Worm (Caenorhabditis elegans) whole organism, L4 larva: ENCODE measurements around the gene F26F4.9.

Experiments
- D1046.2 ChIP-seq: fragments of 200-800 bp; sonication (Bioruptor generic); IDR thresholded peaks from 2 replicates; pipeline ENCODE4 v1.3.6; 2022; ENCODE audit warnings: missing genetic modification characterization, missing compliant biosample characterization
- F10B5.3 ChIP-seq: sonication (generic microtip); optimal IDR thresholded peaks from 2 replicates; lab custom pipeline; 2016; ENCODE audit warnings: mild to moderate bottlenecking, missing genetic modification characterization, missing compliant biosample characterization
- F44E2.7 ChIP-seq: fragments of 200-800 bp; sonication (Bioruptor generic); IDR thresholded peaks from 2 replicates; pipeline ENCODE4 v2.1.2; 2022; ENCODE audit warnings: missing genetic modification characterization, missing compliant biosample characterization
- F49E8.2 ChIP-seq: sonication (generic microtip); optimal IDR thresholded peaks from 2 replicates; lab custom pipeline; 2016; ENCODE audit warnings: missing compliant biosample characterization, mild to moderate bottlenecking, missing genetic modification characterization, borderline replicate concordance
- T20F7.1 ChIP-seq: fragments of 200-800 bp; sonication (Bioruptor generic); optimal IDR thresholded peaks from 2 replicates; lab custom pipeline; 2018; ENCODE audit warnings: mild to moderate bottlenecking, missing genetic modification characterization, missing compliant biosample characterization
- T26A8.4 ChIP-seq: fragments of 200-800 bp; sonication (Bioruptor generic); IDR thresholded peaks from 2 replicates; pipeline ENCODE4 v1.3.6; 2022; ENCODE audit warnings: missing genetic modification characterization, missing compliant biosample characterization
- Y105C5A.15 ChIP-seq: fragments of 200-800 bp; sonication (Bioruptor generic); IDR thresholded peaks from 2 replicates; pipeline ENCODE4 v1.3.6; 2022; ENCODE audit warnings: missing genetic modification characterization, missing compliant biosample characterization
- Y48G9A.11 ChIP-seq: fragments of 200-800 bp; sonication (Bioruptor generic); IDR thresholded peaks from 2 replicates; pipeline ENCODE4 v1.3.6; 2022; ENCODE audit warnings: missing genetic modification reagents, missing genetic modification characterization, missing compliant biosample characterization
- ZK337.2 ChIP-seq: fragments of 200-800 bp; sonication (Bioruptor generic); IDR thresholded peaks from 2 replicates; pipeline ENCODE4 v1.3.6; 2022; ENCODE audit warnings: missing genetic modification reagents, missing genetic modification characterization, missing compliant biosample characterization
- ZK546.5 ChIP-seq, 2 experiments: sonication (generic microtip); optimal IDR thresholded peaks; 2 replicates each; lab custom pipeline; 2017; ENCODE audit warnings: missing biosample characterization in 2 of 2, missing genetic modification characterization in 2 of 2
- aha-1 ChIP-seq: fragments of 150-350 bp; peaks from one replicate; lab custom pipeline; 2014; ENCODE audit warnings: missing biosample characterization, missing genetic modification characterization
- ama-1 ChIP-seq: fragments of 150-350 bp; optimal IDR thresholded peaks from 2 replicates; lab custom pipeline; 2014; ENCODE audit warnings: inconsistent platforms, mixed read lengths
- ceh-32 ChIP-seq: sonication (generic microtip); optimal IDR thresholded peaks from 2 replicates; lab custom pipeline; 2016; ENCODE audit warnings: mild to moderate bottlenecking, missing genetic modification characterization, missing compliant biosample characterization; ENCODE audit not compliant: poor library complexity
- ces-1 ChIP-seq: fragments of 150-350 bp; sonication (generic microtip); optimal IDR thresholded peaks from 4 replicates; lab custom pipeline; 2014; ENCODE audit warnings: missing biosample characterization, missing genetic modification reagents, missing genetic modification characterization
- ctbp-1 ChIP-seq: fragments of 200-800 bp; sonication (Bioruptor generic); IDR thresholded peaks from 2 replicates; pipeline ENCODE4 v1.3.6; 2022; ENCODE audit warnings: missing genetic modification reagents, missing genetic modification characterization, missing compliant biosample characterization
- daf-16 ChIP-seq, 3 experiments: sonication (generic microtip); optimal IDR thresholded peaks; 2 replicates each; lab custom pipeline; 2016 to 2017; ENCODE audit warnings: missing genetic modification characterization in 3 of 3, missing genetic modification reagents in 3 of 3, mild to moderate bottlenecking in 2 of 3, missing compliant biosample characterization in 2 of 3, missing biosample characterization in 1 of 3, moderate library complexity in 1 of 3
- dmd-6 ChIP-seq: fragments of 200-800 bp; sonication (Bioruptor generic); IDR thresholded peaks from 2 replicates; pipeline ENCODE4 v1.3.6; 2022; ENCODE audit warnings: missing genetic modification reagents, missing genetic modification characterization, missing compliant biosample characterization
- dmd-8 ChIP-seq: fragments of 200-800 bp; sonication (Bioruptor generic); IDR thresholded peaks from 2 replicates; pipeline ENCODE4 v1.3.6; 2022; ENCODE audit warnings: missing genetic modification characterization, missing compliant biosample characterization
- dmd-9 ChIP-seq: fragments of 200-800 bp; sonication (Bioruptor generic); IDR thresholded peaks from 2 replicates; pipeline ENCODE4 v1.3.6; 2022; ENCODE audit warnings: missing genetic modification reagents, missing genetic modification characterization, missing compliant biosample characterization
- dpl-1 ChIP-seq: fragments of 150-350 bp; optimal IDR thresholded peaks from 2 replicates; lab custom pipeline; 2014; ENCODE audit warnings: missing biosample characterization, missing genetic modification reagents, missing genetic modification characterization
- duxl-1 ChIP-seq: sonication (generic microtip); optimal IDR thresholded peaks from 2 replicates; lab custom pipeline; 2016; ENCODE audit warnings: mild to moderate bottlenecking, missing genetic modification characterization, moderate library complexity, missing compliant biosample characterization; ENCODE audit not compliant: poor library complexity
- dve-1 ChIP-seq: sonication (generic microtip); optimal IDR thresholded peaks from 2 replicates; lab custom pipeline; 2017; ENCODE audit warnings: antibody characterized with exemption, mild to moderate bottlenecking, missing genetic modification characterization, missing compliant biosample characterization; ENCODE audit not compliant: insufficient read depth
- fkh-10 ChIP-seq: fragments of 150-350 bp; optimal IDR thresholded peaks from 2 replicates; lab custom pipeline; 2014; ENCODE audit warnings: missing biosample characterization, missing genetic modification reagents, missing genetic modification characterization
- hif-1 ChIP-seq, 2 experiments: sonication (generic microtip); optimal IDR thresholded peaks; 2 replicates each; lab custom pipeline; 2016 to 2017; ENCODE audit warnings: missing compliant biosample characterization in 2 of 2, missing genetic modification characterization in 2 of 2, missing genetic modification reagents in 2 of 2, missing genotype in 2 of 2, mild to moderate bottlenecking in 1 of 2
- hlh-11 ChIP-seq: fragments of 200-800 bp; sonication (Bioruptor generic); optimal IDR thresholded peaks from 2 replicates; lab custom pipeline; 2018; ENCODE audit warnings: mild to moderate bottlenecking, missing genetic modification characterization, missing compliant biosample characterization
- hmg-1.1 ChIP-seq: fragments of 200-800 bp; sonication (Bioruptor generic); IDR thresholded peaks from 2 replicates; pipeline ENCODE4 v1.3.6; 2022; ENCODE audit warnings: missing genetic modification reagents, missing genetic modification characterization, missing compliant biosample characterization
- lim-7 ChIP-seq: fragments of 200-800 bp; sonication (Bioruptor generic); IDR thresholded peaks from 2 replicates; pipeline ENCODE4 v1.3.6; 2022; ENCODE audit warnings: missing genetic modification characterization, missing compliant biosample characterization
- lin-1 ChIP-seq: fragments of 200-800 bp; sonication (Bioruptor generic); IDR thresholded peaks from 2 replicates; pipeline ENCODE4 v1.3.6; 2022; ENCODE audit warnings: missing genetic modification reagents, missing genetic modification characterization, missing compliant biosample characterization
- lin-13 ChIP-seq: fragments of 150-350 bp; optimal IDR thresholded peaks from 2 replicates; lab custom pipeline; 2014; ENCODE audit warnings: missing biosample characterization, missing genetic modification reagents, missing genetic modification characterization
- lin-15B ChIP-seq: fragments of 150-350 bp; sonication (generic microtip); optimal IDR thresholded peaks from 3 replicates; lab custom pipeline; 2014; ENCODE audit warnings: missing biosample characterization, missing genetic modification characterization
- lin-29 ChIP-seq: fragments of 200-800 bp; sonication (Bioruptor generic); IDR thresholded peaks from 2 replicates; pipeline ENCODE4 v1.3.6; 2022; ENCODE audit warnings: missing genetic modification reagents, missing genetic modification characterization, missing compliant biosample characterization
- lin-38 ChIP-seq: fragments of 200-800 bp; sonication (Bioruptor generic); IDR thresholded peaks from 2 replicates; pipeline ENCODE4 v1.3.6; 2022; ENCODE audit warnings: missing genetic modification reagents, missing genetic modification characterization, missing compliant biosample characterization
- lin-39 ChIP-seq: fragments of 150-350 bp; optimal IDR thresholded peaks from 2 replicates; lab custom pipeline; 2014; ENCODE audit warnings: missing biosample characterization, missing genetic modification reagents, missing genetic modification characterization
- lsy-2 ChIP-seq, 2 experiments: fragments of 150-350 bp in 1 of 2; sonication (generic microtip) in 1 of 2; optimal IDR thresholded peaks; 2 replicates each; lab custom pipeline; 2014 to 2017; ENCODE audit warnings: missing biosample characterization in 2 of 2, missing genetic modification characterization in 2 of 2
- madf-9 ChIP-seq: fragments of 200-800 bp; sonication (Bioruptor generic); conservative IDR thresholded peaks from 2 replicates; pipeline ENCODE4 v1.3.6; 2022; ENCODE audit warnings: missing genetic modification reagents, missing genetic modification characterization, missing compliant biosample characterization
- mdl-1 ChIP-seq, 2 experiments: fragments of 150-350 bp in 1 of 2; sonication (generic microtip) in 1 of 2; optimal IDR thresholded peaks; 2 replicates each; lab custom pipeline; 2014 to 2017; ENCODE audit warnings: missing biosample characterization in 2 of 2, missing genetic modification characterization in 2 of 2
- mep-1 ChIP-seq: fragments of 150-350 bp; sonication (generic microtip); optimal IDR thresholded peaks from 3 replicates; lab custom pipeline; 2014; ENCODE audit warnings: missing biosample characterization, missing genetic modification characterization
- nhr-11 ChIP-seq: fragments of 150-350 bp; optimal IDR thresholded peaks from 2 replicates; lab custom pipeline; 2014; ENCODE audit warnings: missing biosample characterization, missing genetic modification characterization
- nhr-237 ChIP-seq: sonication (generic microtip); optimal IDR thresholded peaks from 2 replicates; lab custom pipeline; 2017; ENCODE audit warnings: missing biosample characterization, missing genetic modification characterization
- nhr-25 ChIP-seq: sonication (generic microtip); optimal IDR thresholded peaks from 2 replicates; lab custom pipeline; 2017; ENCODE audit warnings: missing genetic modification characterization, mild to moderate bottlenecking, missing compliant biosample characterization, antibody characterized with exemption, moderate library complexity, borderline replicate concordance; ENCODE audit not compliant: insufficient read depth
- nhr-28 ChIP-seq: fragments of 150-350 bp; optimal IDR thresholded peaks from 2 replicates; lab custom pipeline; 2014; ENCODE audit warnings: missing biosample characterization, missing genetic modification characterization
- nhr-48 ChIP-seq: sonication (generic microtip); optimal IDR thresholded peaks from 2 replicates; lab custom pipeline; 2016; ENCODE audit warnings: mild to moderate bottlenecking, missing genetic modification characterization, missing compliant biosample characterization
- pha-4 ChIP-seq, 2 experiments: fragments of 150-350 bp in 1 of 2; fragments of 200-800 bp in 1 of 2; sonication (Bioruptor generic) in 1 of 2; IDR thresholded peaks in 1 of 2; optimal IDR thresholded peaks in 1 of 2; 2 replicates each; pipeline versions ENCODE4 v1.3.6 to Lab custom; 2014 to 2022; ENCODE audit warnings: missing genetic modification characterization in 2 of 2, missing genetic modification reagents in 2 of 2, missing biosample characterization in 1 of 2, missing compliant biosample characterization in 1 of 2
- php-3 ChIP-seq: fragments of 200-800 bp; sonication (Bioruptor generic); IDR thresholded peaks from 2 replicates; pipeline ENCODE4 v1.3.6; 2022; ENCODE audit warnings: missing genetic modification reagents, missing genetic modification characterization, missing compliant biosample characterization
- rbr-2 ChIP-seq: sonication (generic microtip); optimal IDR thresholded peaks from 2 replicates; lab custom pipeline; 2016; ENCODE audit warnings: missing genotype, missing genetic modification characterization, missing compliant biosample characterization
- set-16 ChIP-seq: fragments of 200-800 bp; sonication (Bioruptor generic); IDR thresholded peaks from 2 replicates; pipeline ENCODE4 v1.3.6; 2022; ENCODE audit warnings: missing genetic modification reagents, missing genetic modification characterization, missing compliant biosample characterization
- snpc-4 ChIP-seq: fragments of 150-350 bp; optimal IDR thresholded peaks from 2 replicates; lab custom pipeline; 2014; ENCODE audit warnings: missing biosample characterization, missing genetic modification characterization
- tag-97 ChIP-seq: fragments of 200-800 bp; sonication (Bioruptor generic); IDR thresholded peaks from 2 replicates; pipeline ENCODE4 v1.3.6; 2022; ENCODE audit warnings: missing genetic modification characterization, missing compliant biosample characterization
- tra-1 ChIP-seq: fragments of 200-800 bp; sonication (Bioruptor generic); IDR thresholded peaks from 2 replicates; pipeline ENCODE4 v1.3.6; 2022; ENCODE audit warnings: missing genetic modification reagents, missing genetic modification characterization, missing compliant biosample characterization
- zip-11 ChIP-seq: fragments of 200-800 bp; sonication (Bioruptor generic); IDR thresholded peaks from 2 replicates; pipeline ENCODE4 v1.3.6; 2022; ENCODE audit warnings: missing genetic modification characterization, missing compliant biosample characterization

Gene F26F4.9

DNA sequence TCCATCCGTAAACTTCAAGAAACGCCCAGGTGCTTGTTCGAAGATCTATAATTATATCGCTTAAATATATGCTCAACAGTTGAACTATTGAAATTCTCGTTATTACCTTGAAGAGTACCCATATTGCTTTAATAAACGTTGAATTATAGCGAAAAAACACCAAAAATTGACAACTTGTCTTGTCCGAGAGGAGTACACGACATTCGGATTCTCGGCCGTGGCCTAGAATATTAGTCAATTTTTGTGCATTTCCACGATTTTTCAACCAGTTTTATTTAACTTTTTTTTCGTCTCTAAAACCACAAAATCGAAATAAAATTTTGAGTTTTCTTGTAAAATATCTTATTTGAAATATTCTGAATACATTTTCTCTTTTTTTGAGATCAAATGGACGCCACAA is at the start of gene F26F4.9, which contains the start of gene cee-1:
Gene F26F4.9 (minus strand): TSS at position 205 of the 400 bp plus-strand sequence.
Gene cee-1 (plus strand): TSS at position 383 of the 400 bp plus-strand sequence.
- TF ChIP-seq daf-16 (GFP tag; optimal IDR thresholded peaks at IDR 0.05; lab: Kevin White, UChicago) (no peak), daf-16 (tag; optimal IDR thresholded peaks at IDR 0.05; lab: Kevin White, UChicago) (peak; percentile 33), nhr-28 (tag; lab: Kevin White, UChicago) (peak; percentile 8), dmd-8 (GFP tag; lab: Robert Waterston, UW) (no peak), T20F7.1 (GFP tag; lab: Kevin White, UChicago) (no peak), ctbp-1 (GFP tag; lab: Robert Waterston, UW) (no peak), aha-1 (tag; lab: Kevin White, UChicago) (peak; percentile 86), tra-1 (no peak), hmg-1.1 (no peak), dmd-9 (GFP tag; lab: Robert Waterston, UW) (0 out of 2 replicates have a peak, but pooled peaks have one; percentile 37), lim-7 (GFP tag; lab: Robert Waterston, UW) (no peak), set-16 (GFP tag; lab: Robert Waterston, UW) (no peak), dmd-6 (GFP tag; lab: Robert Waterston, UW) (peak; percentile 19; the same call in 1 of the 2 replicates), ZK546.5 (tag; optimal IDR thresholded peaks at IDR 0.05; lab: Kevin White, UChicago) (no peak), dpl-1 (GFP tag; lab: Kevin White, UChicago) (peak; percentile 78), snpc-4 (tag; lab: Kevin White, UChicago) (no peak), hlh-11 (tag; lab: Kevin White, UChicago) (peak; percentile 3), duxl-1 (tag; lab: Kevin White, UChicago) (no peak), ceh-32 (tag; lab: Kevin White, UChicago) (no peak), ces-1 (GFP tag; lab: Kevin White, UChicago) (no peak), lsy-2 (tag; optimal IDR thresholded peaks at IDR 0.05; lab: Kevin White, UChicago) (peak in 1 of 2 experiments; percentile 74), mep-1 (tag; lab: Kevin White, UChicago) (peak; percentile 38), tag-97 (no peak), fkh-10 (GFP tag; lab: Kevin White, UChicago) (no peak), nhr-48 (no peak), lin-13 (GFP tag; lab: Kevin White, UChicago) (no peak), rbr-2 (tag; lab: Kevin White, UChicago) (peak; percentile 32), lin-38 (GFP tag; lab: Robert Waterston, UW) (no peak), lin-15B (tag; lab: Kevin White, UChicago) (no peak), dve-1 (tag; lab: Kevin White, UChicago) (peak; percentile 44), madf-9 (GFP tag; lab: Robert Waterston, UW) (no peak), D1046.2 (no peak), Y48G9A.11 (GFP tag; lab: Robert Waterston, UW) (0 out of 2 replicates have a peak, but pooled peaks have one; percentile 15), ama-1 (lab: Kevin White, UChicago) (no peak), Y105C5A.15 (GFP tag; lab: Robert Waterston, UW) (no peak), F44E2.7 (GFP tag; lab: Robert Waterston, UW) (no peak), nhr-237 (tag; lab: Kevin White, UChicago) (no peak), ZK337.2 (peak; percentile 73), mdl-1 (tag; optimal IDR thresholded peaks at IDR 0.05; lab: Kevin White, UChicago) (no peak), lin-1 (GFP tag; lab: Robert Waterston, UW) (no peak), pha-4 (GFP tag; IDR thresholded peaks at IDR 0.05; lab: Robert Waterston, UW) (no peak), pha-4 (tag; optimal IDR thresholded peaks at IDR 0.05; lab: Kevin White, UChicago) (no peak), T26A8.4 (no peak), lin-39 (no peak), hif-1 (tag; optimal IDR thresholded peaks at IDR 0.05; lab: Kevin White, UChicago) (peak in 1 of 2 experiments; percentile 70), nhr-11 (tag; lab: Kevin White, UChicago) (no peak), php-3 (GFP tag; lab: Robert Waterston, UW) (no peak), F49E8.2 (tag; lab: Kevin White, UChicago) (peak; percentile 4), zip-11 (no peak), F10B5.3 (tag; lab: Kevin White, UChicago) (no peak), nhr-25 (no peak), lin-29 (GFP tag; lab: Robert Waterston, UW) (no peak)
